Fruit fly (Drosophila melanogaster) S2 (cell line): ENCODE results near the gene CG6073.
A peak's percentile ranks its signal among the peaks of the same experiment; 100 is the strongest.

Experiments
- CG8478 ChIP-seq: fragments of >200 bp; optimal IDR thresholded peaks from 2 replicates; lab custom pipeline; 2018
- CTCF ChIP-seq, 2 experiments: fragments of >200 bp; optimal IDR thresholded peaks; 2 replicates each; lab custom pipeline; 2018

Gene CG6073

dm6 chr3R:26170644-26171043 is 18.0 kb downstream of the CG6073 start, which contains the start of gene CG31323:
Gene CG31323 (plus strand): TSS chr3R:26170847.
- TF ChIP-seq CTCF (optimal IDR thresholded peaks at IDR 0.05; lab: Kevin White, UChicago): no peak
- TF ChIP-seq CG8478 (lab: Kevin White, UChicago): no peak

dm6 chr3R:26137189-26137588 is 51.4 kb downstream of the CG6073 start:
- TF ChIP-seq CG8478 (lab: Kevin White, UChicago) (no peak), CTCF (optimal IDR thresholded peaks at IDR 0.05; lab: Kevin White, UChicago) (peak; percentile 74 to 83)
